Worm (Caenorhabditis elegans): Measurements from ENCODE around the gene slc-25A29.

- TF ChIP-seq Y67H2A.10 (GFP tag; conservative IDR thresholded peaks at IDR 0.05) (no peak), Y79H2A.3 (GFP tag; conservative IDR thresholded peaks at IDR 0.05) (no peak), K12H6.12 (tag; optimal IDR thresholded peaks at IDR 0.05) (no peak), nhr-90 (tag; optimal IDR thresholded peaks at IDR 0.05) (no peak), F37B4.10 (GFP tag; IDR thresholded peaks at IDR 0.05) (no peak), pha-4 (tag; optimal IDR thresholded peaks at IDR 0.05) (no peak), mel-28 (tag; optimal IDR thresholded peaks at IDR 0.05; ENCODE audit: borderline replicate concordance) (no peak), unc-62 (GFP tag; optimal IDR thresholded peaks at IDR 0.05) (no peak), B0019.2 (GFP tag; conservative IDR thresholded peaks at IDR 0.05) (no peak), rpc-1 (optimal IDR thresholded peaks at IDR 0.05) (no peak), rpc-1 (tag; optimal IDR thresholded peaks at IDR 0.05) (no peak), madf-8 (GFP tag; conservative IDR thresholded peaks at IDR 0.05) (no peak)
Observed at ce11 chrV:14665728-14666127, 7.8 kb upstream of the slc-25A29 start, which contains the start of gene C47E8.1.
